Fruit fly (Drosophila melanogaster) whole organism, larva: ENCODE data around the gene CG16800.

ENCODE experiments used
- noc ChIP-seq: fragments of 200-800 bp; sonication (Bioruptor generic); optimal IDR thresholded peaks from 3 replicates; lab custom pipeline; 2019; ENCODE audit warnings: missing biosample characterization, mild to moderate bottlenecking, missing genetic modification characterization, moderate library complexity

Gene CG16800

dm6 chr2L:13005304-13005703 is 38.9 kb downstream of the CG16800 start:
- TF ChIP-seq noc = no peak

dm6 chr2L:13014038-13014790 is 47.8 kb downstream of the CG16800 start:
- TF ChIP-seq noc = no peak
